Fruit fly (Drosophila melanogaster) whole organism, pupa: Measurements from ENCODE around the gene Usp7.

Experiments
- CG10348 ChIP-seq: fragments of 200-800 bp; sonication (Bioruptor generic); IDR thresholded peaks from 2 replicates; pipeline ENCODE4 v1.3.6; 2022; ENCODE audit warnings: missing biosample characterization, missing genetic modification characterization
- CG17806 ChIP-seq: fragments of 200-800 bp; sonication (Bioruptor generic); optimal IDR thresholded peaks from 2 replicates; lab custom pipeline; 2018; ENCODE audit warnings: missing biosample characterization, mild to moderate bottlenecking, missing genetic modification characterization, moderate library complexity
- Pif1B ChIP-seq: fragments of 200-800 bp; sonication (Bioruptor generic); optimal IDR thresholded peaks from 3 replicates; lab custom pipeline; 2016; ENCODE audit warnings: missing biosample characterization, missing genetic modification characterization
- gl ChIP-seq: fragments of 200-800 bp; sonication (Bioruptor generic); optimal IDR thresholded peaks from 2 replicates; lab custom pipeline; 2018; ENCODE audit warnings: missing biosample characterization, mild to moderate bottlenecking, missing genetic modification characterization

- TF ChIP-seq CG10348 (GFP tag; lab: Robert Waterston, UW) (no peak), CG17806 (tag; lab: Kevin White, UChicago) (no peak), Pif1B (GFP tag; lab: Kevin White, UChicago) (no peak), gl (no peak)
Observed at dm6 chrX:12073637-12074036, 44.8 kb upstream of the Usp7 start.
